Worm (Caenorhabditis elegans) whole organism, L1 larva: ENCODE measurements around the gene mtl-2.

Source experiments
- ama-1 ChIP-seq: fragments of 150-350 bp; optimal IDR thresholded peaks from 2 replicates; lab custom pipeline; 2014
- dpl-1 ChIP-seq, 3 experiments: fragments of 150-350 bp in 2 of 3; sonication (generic microtip) in 1 of 3; optimal IDR thresholded peaks; 2 replicates each; lab custom pipeline; 2014 to 2017; ENCODE audit warnings: missing biosample characterization in 3 of 3, missing genetic modification characterization in 3 of 3, missing genetic modification reagents in 3 of 3
- egl-27 ChIP-seq, 2 experiments: fragments of 150-350 bp in 1 of 2; sonication (generic microtip); optimal IDR thresholded peaks; 3 replicates each; lab custom pipeline; 2017 to 2018; ENCODE audit warnings: missing biosample characterization in 2 of 2, missing genetic modification characterization in 2 of 2, missing genetic modification reagents in 2 of 2
- elt-3 ChIP-seq, 6 experiments: fragments of 150-350 bp in 1 of 6; sonication (generic microtip); optimal IDR thresholded peaks; 2 replicates each; lab custom pipeline; 2017 to 2018; ENCODE audit warnings: missing biosample characterization in 6 of 6, missing genetic modification characterization in 6 of 6, inconsistent platforms in 1 of 6
- nhr-77 ChIP-seq: fragments of 150-350 bp; optimal IDR thresholded peaks from 2 replicates; lab custom pipeline; 2014; ENCODE audit warnings: missing biosample characterization, missing genetic modification characterization
- sup-37 ChIP-seq: fragments of 200-800 bp; sonication (Bioruptor generic); optimal IDR thresholded peaks from 2 replicates; lab custom pipeline; 2018; ENCODE audit warnings: mild to moderate bottlenecking, missing genetic modification characterization, missing compliant biosample characterization
- unc-86 ChIP-seq: sonication (generic microtip); optimal IDR thresholded peaks from 2 replicates; lab custom pipeline; 2016; ENCODE audit warnings: missing genetic modification characterization, missing compliant biosample characterization

DNA sequence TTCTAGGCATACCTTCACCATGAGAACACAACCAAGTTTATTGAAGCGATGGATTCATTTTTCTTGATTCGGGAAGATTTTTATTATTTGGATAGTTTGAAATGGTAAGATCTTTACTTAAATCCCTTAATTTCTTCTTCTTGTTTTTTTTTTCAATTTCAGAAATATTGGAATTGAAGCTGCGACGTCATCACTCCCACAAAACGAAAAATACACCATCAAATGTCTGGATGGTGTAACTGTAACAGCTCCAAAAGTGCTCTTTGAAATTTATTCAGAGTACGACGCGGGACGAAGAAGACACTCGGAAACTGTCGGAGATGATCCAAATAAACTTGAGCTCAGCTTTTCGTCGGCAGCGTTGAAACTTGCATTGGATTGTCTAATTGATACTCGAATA is 45.9 kb upstream of the mtl-2 start, which contains the start of gene D1086.21:
- TF ChIP-seq elt-3 (tag; optimal IDR thresholded peaks at IDR 0.05; lab: Kevin White, UChicago) (no peak), nhr-77 (tag; lab: Kevin White, UChicago) (no peak), egl-27 (tag; optimal IDR thresholded peaks at IDR 0.05; lab: Kevin White, UChicago) (no peak), sup-37 (GFP tag; lab: Kevin White, UChicago) (no peak), unc-86 (tag; lab: Kevin White, UChicago) (no peak), dpl-1 (GFP tag; optimal IDR thresholded peaks at IDR 0.05; lab: Kevin White, UChicago) (no peak), ama-1 (lab: Kevin White, UChicago) (no peak)
